Fruit fly (Drosophila melanogaster): ENCODE results near the gene Brd.
A peak's percentile ranks its signal among the peaks of the same experiment; 100 is the strongest.

Brd gene

dm6 chr3L:14961027-14961426 is 11.4 kb upstream of the Brd start (continued):
- TF ChIP-seq pros (GFP tag; optimal IDR thresholded peaks at IDR 0.05), result no peak
- no peak for TF ChIP-seq hth (optimal IDR thresholded peaks at IDR 0.05)
- no peak for TF ChIP-seq Dref (GFP tag; IDR thresholded peaks at IDR 0.05)
- TF ChIP-seq yki (optimal IDR thresholded peaks at IDR 0.05), result no peak
- no peak for TF ChIP-seq Lpt (GFP tag; optimal IDR thresholded peaks at IDR 0.05)
- no peak for TF ChIP-seq ewg (GFP tag; optimal IDR thresholded peaks at IDR 0.05)
- peak; percentile 3 for TF ChIP-seq trem (tag; optimal IDR thresholded peaks at IDR 0.05)
- no peak for TF ChIP-seq Hr78 (GFP tag; optimal IDR thresholded peaks at IDR 0.05)
- TF ChIP-seq Optix (GFP tag; IDR thresholded peaks at IDR 0.05), result no peak
- TF ChIP-seq btn (GFP tag; optimal IDR thresholded peaks at IDR 0.05), result no peak
- TF ChIP-seq tx (GFP tag; optimal IDR thresholded peaks at IDR 0.05), result no peak
- no peak for TF ChIP-seq CG4730 (GFP tag; IDR thresholded peaks at IDR 0.05)
- TF ChIP-seq BtbVII (GFP tag; optimal IDR thresholded peaks at IDR 0.05), result no peak
- TF ChIP-seq Ssrp (tag; optimal IDR thresholded peaks at IDR 0.05), result peak; percentile 46
- no peak for TF ChIP-seq CTCF (GFP tag; optimal IDR thresholded peaks at IDR 0.05)
- TF ChIP-seq Pdp1 (GFP tag; optimal IDR thresholded peaks at IDR 0.05), result no peak
- TF ChIP-seq Hmx (GFP tag; optimal IDR thresholded peaks at IDR 0.05), result no peak
- no peak for TF ChIP-seq gfzf (GFP tag; optimal IDR thresholded peaks at IDR 0.05)
- peak; percentile 78 for TF ChIP-seq zf30C (GFP tag; optimal IDR thresholded peaks at IDR 0.05)
- TF ChIP-seq Sin3A (optimal IDR thresholded peaks at IDR 0.05), result no peak
- TF ChIP-seq CG17612 (GFP tag; IDR thresholded peaks at IDR 0.05), result no peak
- TF ChIP-seq Adf1 (GFP tag; IDR thresholded peaks at IDR 0.05), result no peak
- no peak for TF ChIP-seq bab2 (GFP tag; optimal IDR thresholded peaks at IDR 0.05)
- TF ChIP-seq HLHmδ (GFP tag; optimal IDR thresholded peaks at IDR 0.05), result no peak
- TF ChIP-seq jing (GFP tag; optimal IDR thresholded peaks at IDR 0.05), result no peak
- TF ChIP-seq Bdp1 (GFP tag; optimal IDR thresholded peaks at IDR 0.05), result no peak
- no peak for TF ChIP-seq eve (GFP tag; optimal IDR thresholded peaks at IDR 0.05)
- no peak for TF ChIP-seq ems (GFP tag; optimal IDR thresholded peaks at IDR 0.05)
- TF ChIP-seq Abd-B (GFP tag; optimal IDR thresholded peaks at IDR 0.05), result no peak
- TF ChIP-seq CG34376 (GFP tag; optimal IDR thresholded peaks at IDR 0.05), result no peak
- TF ChIP-seq CG9817 (tag; optimal IDR thresholded peaks at IDR 0.05), result no peak
- TF ChIP-seq CG9727 (GFP tag; optimal IDR thresholded peaks at IDR 0.05), result peak; percentile 85
- TF ChIP-seq CG13894 (tag; optimal IDR thresholded peaks at IDR 0.05), result no peak
- no peak for TF ChIP-seq p53 (GFP tag; optimal IDR thresholded peaks at IDR 0.05)
- TF ChIP-seq CG8089 (GFP tag; optimal IDR thresholded peaks at IDR 0.05), result no peak
- TF ChIP-seq Nf-YA (GFP tag; IDR thresholded peaks at IDR 0.05), result no peak
- no peak for TF ChIP-seq chinmo (GFP tag; IDR thresholded peaks at IDR 0.05; ENCODE audit: partially characterized antibody)
- peak; percentile 30 for TF ChIP-seq Chrac-16 (GFP tag; optimal IDR thresholded peaks at IDR 0.05)
- TF ChIP-seq Myb (GFP tag; optimal IDR thresholded peaks at IDR 0.05), result no peak
- TF ChIP-seq bigmax (GFP tag; optimal IDR thresholded peaks at IDR 0.05), result no peak
- no peak for TF ChIP-seq pita (GFP tag; optimal IDR thresholded peaks at IDR 0.05)
- no peak for TF ChIP-seq Six4 (GFP tag; optimal IDR thresholded peaks at IDR 0.05)
- TF ChIP-seq CG8924 (tag; optimal IDR thresholded peaks at IDR 0.05), result peak; percentile 49
- no peak for TF ChIP-seq Rx (GFP tag; IDR thresholded peaks at IDR 0.05)
- no peak for TF ChIP-seq CG6813 (GFP tag; optimal IDR thresholded peaks at IDR 0.05)
- TF ChIP-seq Hand (GFP tag; optimal IDR thresholded peaks at IDR 0.05), result no peak
- no peak for TF ChIP-seq Taf1 (GFP tag; IDR thresholded peaks at IDR 0.05)
- TF ChIP-seq grn (GFP tag; optimal IDR thresholded peaks at IDR 0.05), result no peak
- TF ChIP-seq CG17385 (GFP tag; optimal IDR thresholded peaks at IDR 0.05), result no peak
- TF ChIP-seq CG11723 (GFP tag; optimal IDR thresholded peaks at IDR 0.05), result no peak
- no peak for TF ChIP-seq chm (GFP tag; IDR thresholded peaks at IDR 0.05)
- no peak for TF ChIP-seq CG15601 (tag; optimal IDR thresholded peaks at IDR 0.05)
- no peak for TF ChIP-seq dan (GFP tag; IDR thresholded peaks at IDR 0.05)
- no peak for TF ChIP-seq CG10543 (GFP tag; optimal IDR thresholded peaks at IDR 0.05)
